Worm (Caenorhabditis elegans) whole organism, early embryonic: ENCODE data around the gene lpr-3.
A peak's percentile ranks its signal among the peaks of the same experiment; 100 is the strongest.

Source experiments
- B0310.2 ChIP-seq: sonication (generic microtip); optimal IDR thresholded peaks from 2 replicates; lab custom pipeline; 2016; ENCODE audit warnings: mild to moderate bottlenecking, missing genetic modification characterization, missing compliant biosample characterization
- F13C5.2 ChIP-seq: sonication (generic microtip); optimal IDR thresholded peaks from 2 replicates; lab custom pipeline; 2017; ENCODE audit warnings: mild to moderate bottlenecking, missing genetic modification characterization, inconsistent platforms, missing compliant biosample characterization
- aly-1 ChIP-seq: sonication (generic microtip); optimal IDR thresholded peaks from 2 replicates; lab custom pipeline; 2016; ENCODE audit warnings: missing genetic modification characterization, missing compliant biosample characterization
- ama-1 ChIP-seq: fragments of 150-350 bp; optimal IDR thresholded peaks from 2 replicates; lab custom pipeline; 2014
- ceh-13 ChIP-seq: fragments of 200-800 bp; sonication (Bioruptor generic); optimal IDR thresholded peaks from 2 replicates; lab custom pipeline; 2018; ENCODE audit warnings: mild to moderate bottlenecking, missing genetic modification characterization, missing compliant biosample characterization
- ceh-36 ChIP-seq: sonication (generic microtip); optimal IDR thresholded peaks from 2 replicates; lab custom pipeline; 2016; ENCODE audit warnings: missing genetic modification characterization, inconsistent platforms, missing compliant biosample characterization
- ets-7 ChIP-seq: sonication (generic microtip); optimal IDR thresholded peaks from 2 replicates; lab custom pipeline; 2016; ENCODE audit warnings: missing genotype, missing genetic modification characterization, missing compliant biosample characterization
- flt-1 ChIP-seq: fragments of 200-800 bp; sonication (Bioruptor generic); IDR thresholded peaks from 2 replicates; pipeline ENCODE4 v1.3.6; 2022; ENCODE audit warnings: missing genetic modification characterization, missing compliant biosample characterization
- hmbx-1 ChIP-seq: sonication (generic microtip); optimal IDR thresholded peaks from 2 replicates; lab custom pipeline; 2016; ENCODE audit warnings: mild to moderate bottlenecking, missing genetic modification characterization, missing compliant biosample characterization
- hmg-4 ChIP-seq: fragments of 200-800 bp; sonication (Bioruptor generic); optimal IDR thresholded peaks from 2 replicates; lab custom pipeline; 2018; ENCODE audit warnings: mild to moderate bottlenecking, missing genetic modification characterization, missing compliant biosample characterization
- hnd-1 ChIP-seq: sonication (generic microtip); optimal IDR thresholded peaks from 2 replicates; lab custom pipeline; 2016; ENCODE audit warnings: missing genetic modification characterization, missing compliant biosample characterization
- pes-1 ChIP-seq: fragments of 200-800 bp; sonication (Bioruptor generic); IDR thresholded peaks from 2 replicates; pipeline ENCODE4 v1.3.6; 2022; ENCODE audit warnings: missing genetic modification reagents, missing genetic modification characterization, missing compliant biosample characterization
- scrt-1 ChIP-seq: fragments of 200-800 bp; sonication (Bioruptor generic); IDR thresholded peaks from 2 replicates; pipeline ENCODE4 v1.3.6; 2022; ENCODE audit warnings: missing genetic modification characterization, missing compliant biosample characterization
- sea-1 ChIP-seq: fragments of 200-800 bp; sonication (Bioruptor generic); conservative IDR thresholded peaks from 2 replicates; pipeline ENCODE4 v1.3.6; 2022; ENCODE audit warnings: missing genetic modification characterization, missing compliant biosample characterization
- tbx-11 ChIP-seq: fragments of 200-800 bp; sonication (Bioruptor generic); IDR thresholded peaks from 2 replicates; pipeline ENCODE4 v1.3.6; 2022; ENCODE audit warnings: missing genetic modification characterization, missing compliant biosample characterization
- tbx-37 ChIP-seq: fragments of 200-800 bp; sonication (Bioruptor generic); conservative IDR thresholded peaks from 2 replicates; pipeline ENCODE4 v1.3.6; 2022; ENCODE audit warnings: missing genetic modification reagents, missing genetic modification characterization, missing compliant biosample characterization
- tra-4 ChIP-seq: sonication (generic microtip); optimal IDR thresholded peaks from 2 replicates; lab custom pipeline; 2017; ENCODE audit warnings: missing genetic modification characterization, missing compliant biosample characterization

lpr-3 gene

DNA sequence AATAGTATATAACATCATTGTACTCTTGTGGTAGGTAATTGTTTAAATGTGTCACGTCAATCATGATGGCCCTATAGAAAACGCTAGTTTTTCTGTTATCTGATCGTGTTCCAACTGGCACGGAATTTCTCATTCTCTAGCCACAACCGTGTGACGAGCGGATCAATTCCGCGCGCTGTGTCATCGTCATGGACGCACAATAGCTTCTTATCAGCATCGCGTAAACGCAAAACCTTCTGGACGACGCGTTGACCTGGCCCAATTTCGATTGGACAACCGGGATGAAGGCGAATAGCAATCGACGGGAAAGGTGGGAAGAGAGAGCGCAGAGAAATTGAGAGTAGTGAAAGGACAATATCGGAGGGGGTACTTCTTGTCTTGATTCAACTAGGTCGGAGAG is at the start of gene lpr-3:
TSS of gene lpr-3 (plus strand) at position 374 of the 400 bp plus-strand sequence.
- TF ChIP-seq hmbx-1: no peak
- peak; percentile 34 for TF ChIP-seq hmg-4 (GFP tag; lab: Kevin White, UChicago)
- no peak for TF ChIP-seq flt-1 (GFP tag; lab: Robert Waterston, UW)
- TF ChIP-seq aly-1 (tag; lab: Kevin White, UChicago): no peak
- TF ChIP-seq F13C5.2: no peak
- 0 out of 2 replicates have a peak, but pooled peaks have one; percentile 21 for TF ChIP-seq sea-1 (GFP tag; lab: Robert Waterston, UW)
- TF ChIP-seq tra-4 (tag; lab: Kevin White, UChicago): no peak
- TF ChIP-seq ceh-36 (tag; lab: Kevin White, UChicago): no peak
- no peak for TF ChIP-seq B0310.2

DNA sequence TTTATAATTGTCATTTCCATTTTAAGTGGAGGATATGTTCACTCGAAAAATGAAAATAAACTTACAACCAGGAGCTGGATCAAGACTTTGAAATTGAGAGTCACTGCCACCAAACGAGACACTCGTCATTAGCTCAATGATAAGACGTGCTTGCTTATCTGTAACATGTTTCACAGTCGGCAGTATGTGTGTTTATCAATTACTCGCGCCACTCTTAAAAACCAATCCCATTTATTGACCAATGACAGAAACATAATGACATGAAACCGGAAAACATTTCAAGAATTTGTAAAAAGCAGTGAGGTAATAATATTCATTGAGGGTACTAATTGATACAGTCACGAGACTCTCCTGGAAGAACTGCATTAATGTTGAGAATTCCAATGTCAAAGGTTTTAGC is 49.1 kb upstream of the lpr-3 start, which contains the start of gene del-5:
TSS of gene del-5 (minus strand) at position 130 of the 400 bp plus-strand sequence.
- no peak for TF ChIP-seq pes-1 (GFP tag; lab: Robert Waterston, UW)
- no peak for TF ChIP-seq ets-7 (tag; lab: Kevin White, UChicago)
- no peak for TF ChIP-seq hnd-1 (tag; lab: Kevin White, UChicago)
- no peak for TF ChIP-seq hmbx-1
- no peak for TF ChIP-seq F13C5.2
- TF ChIP-seq tbx-37: no peak
- TF ChIP-seq aly-1 (tag; lab: Kevin White, UChicago): no peak
- no peak for TF ChIP-seq ceh-13 (GFP tag; lab: Kevin White, UChicago)
- no peak for TF ChIP-seq ceh-36 (tag; lab: Kevin White, UChicago)
- TF ChIP-seq B0310.2: no peak

DNA sequence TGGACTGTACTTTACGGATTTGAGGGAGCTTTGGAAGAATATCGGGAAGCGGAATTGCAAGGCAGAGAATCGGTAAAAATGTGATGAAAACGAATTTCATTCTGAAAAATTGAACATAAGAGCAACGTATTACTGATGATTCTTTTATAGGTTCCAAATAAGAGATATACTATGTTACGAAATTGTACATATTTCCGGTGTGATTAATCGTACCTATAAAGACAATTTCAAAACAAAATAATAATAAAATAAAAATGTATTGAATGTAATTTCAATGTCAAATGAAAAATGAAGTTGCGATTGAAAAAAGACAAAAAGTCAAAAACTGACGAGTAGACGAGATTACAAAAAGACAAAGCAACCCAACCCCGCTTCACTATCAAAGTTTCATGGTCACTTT is 48.2 kb upstream of the lpr-3 start, which contains the start of gene ttr-31:
TSS of gene ttr-31 (minus strand) at position 101 of the 400 bp plus-strand sequence.
- no peak for TF ChIP-seq flt-1 (GFP tag; lab: Robert Waterston, UW)
- no peak for TF ChIP-seq ama-1 (lab: Kevin White, UChicago)
- TF ChIP-seq ceh-36 (tag; lab: Kevin White, UChicago): no peak
- no peak for TF ChIP-seq scrt-1 (GFP tag; lab: Robert Waterston, UW)
- no peak for TF ChIP-seq aly-1 (tag; lab: Kevin White, UChicago)
- no peak for TF ChIP-seq ceh-13 (GFP tag; lab: Kevin White, UChicago)
- no peak for TF ChIP-seq B0310.2
- TF ChIP-seq tbx-37: no peak
- TF ChIP-seq pes-1 (GFP tag; lab: Robert Waterston, UW): no peak
- TF ChIP-seq sea-1 (GFP tag; lab: Robert Waterston, UW): no peak
- no peak for TF ChIP-seq ets-7 (tag; lab: Kevin White, UChicago)
- TF ChIP-seq F13C5.2: no peak
- TF ChIP-seq tra-4 (tag; lab: Kevin White, UChicago): no peak
- no peak for TF ChIP-seq hmbx-1
- TF ChIP-seq hnd-1 (tag; lab: Kevin White, UChicago): no peak
- TF ChIP-seq tbx-11 (GFP tag; lab: Robert Waterston, UW): no peak
- TF ChIP-seq hmg-4 (GFP tag; lab: Kevin White, UChicago): no peak

DNA sequence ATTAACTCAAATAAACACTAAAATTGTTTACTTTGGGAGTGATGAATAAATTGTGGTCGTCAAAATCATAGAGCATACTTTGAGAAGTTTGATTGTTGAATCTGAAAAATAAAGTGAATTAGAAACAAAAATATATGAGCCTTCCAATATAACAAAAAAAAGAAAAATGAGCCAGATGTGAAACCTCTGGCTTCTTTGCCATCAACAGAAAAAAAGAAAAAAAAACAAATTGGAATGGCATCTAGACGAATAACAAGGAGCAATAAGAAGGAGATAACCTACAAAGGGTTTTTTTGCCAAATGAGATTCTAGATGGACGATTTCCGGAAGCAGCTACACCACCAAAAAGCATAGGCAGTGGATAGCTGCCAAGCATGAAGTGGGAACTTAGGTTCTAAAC is 46.6 kb upstream of the lpr-3 start, which contains the start of gene F58A3.4:
TSS of gene F58A3.4 (minus strand) at position 101 of the 400 bp plus-strand sequence.
- TF ChIP-seq sea-1 (GFP tag; lab: Robert Waterston, UW): no peak
- no peak for TF ChIP-seq B0310.2
- TF ChIP-seq F13C5.2: no peak
- no peak for TF ChIP-seq tbx-11 (GFP tag; lab: Robert Waterston, UW)
- no peak for TF ChIP-seq flt-1 (GFP tag; lab: Robert Waterston, UW)
- TF ChIP-seq hmbx-1: no peak
- no peak for TF ChIP-seq scrt-1 (GFP tag; lab: Robert Waterston, UW)
- TF ChIP-seq ceh-36 (tag; lab: Kevin White, UChicago): no peak
- TF ChIP-seq ceh-13 (GFP tag; lab: Kevin White, UChicago): no peak
- TF ChIP-seq ama-1 (lab: Kevin White, UChicago): no peak
- no peak for TF ChIP-seq pes-1 (GFP tag; lab: Robert Waterston, UW)
- TF ChIP-seq hnd-1 (tag; lab: Kevin White, UChicago): no peak
- TF ChIP-seq aly-1 (tag; lab: Kevin White, UChicago): no peak
- TF ChIP-seq ets-7 (tag; lab: Kevin White, UChicago): no peak
- TF ChIP-seq tbx-37: no peak
- no peak for TF ChIP-seq hmg-4 (GFP tag; lab: Kevin White, UChicago)
- no peak for TF ChIP-seq tra-4 (tag; lab: Kevin White, UChicago)

DNA sequence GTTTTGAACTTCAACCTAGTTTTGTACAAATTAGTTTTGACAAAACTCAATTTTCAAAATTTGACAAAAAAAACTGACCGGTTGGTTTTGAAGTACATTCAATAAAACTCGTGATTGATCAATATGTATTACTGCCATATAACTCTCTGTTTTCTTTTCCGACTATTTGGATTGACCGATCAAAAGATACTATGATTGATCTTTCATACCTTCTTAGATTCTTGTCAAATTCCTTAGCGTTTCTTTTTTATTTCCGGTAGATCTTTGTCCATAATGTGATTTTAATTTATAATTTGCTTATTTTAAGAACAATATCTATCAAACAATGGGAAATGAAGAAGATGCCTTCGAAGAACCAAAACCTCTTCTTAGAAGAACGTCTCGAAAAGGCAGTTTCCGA is 44.9 kb upstream of the lpr-3 start, which contains the start of gene F58A3.3:
TSS of gene F58A3.3 (plus strand) at position 301 of the 400 bp plus-strand sequence.
- TF ChIP-seq scrt-1 (GFP tag; lab: Robert Waterston, UW): no peak
- TF ChIP-seq ets-7 (tag; lab: Kevin White, UChicago): no peak
- TF ChIP-seq hmbx-1: no peak
- TF ChIP-seq ceh-13 (GFP tag; lab: Kevin White, UChicago): no peak
- TF ChIP-seq B0310.2: no peak
- TF ChIP-seq aly-1 (tag; lab: Kevin White, UChicago): no peak
- no peak for TF ChIP-seq pes-1 (GFP tag; lab: Robert Waterston, UW)
- TF ChIP-seq sea-1 (GFP tag; lab: Robert Waterston, UW): no peak
- no peak for TF ChIP-seq ceh-36 (tag; lab: Kevin White, UChicago)

DNA sequence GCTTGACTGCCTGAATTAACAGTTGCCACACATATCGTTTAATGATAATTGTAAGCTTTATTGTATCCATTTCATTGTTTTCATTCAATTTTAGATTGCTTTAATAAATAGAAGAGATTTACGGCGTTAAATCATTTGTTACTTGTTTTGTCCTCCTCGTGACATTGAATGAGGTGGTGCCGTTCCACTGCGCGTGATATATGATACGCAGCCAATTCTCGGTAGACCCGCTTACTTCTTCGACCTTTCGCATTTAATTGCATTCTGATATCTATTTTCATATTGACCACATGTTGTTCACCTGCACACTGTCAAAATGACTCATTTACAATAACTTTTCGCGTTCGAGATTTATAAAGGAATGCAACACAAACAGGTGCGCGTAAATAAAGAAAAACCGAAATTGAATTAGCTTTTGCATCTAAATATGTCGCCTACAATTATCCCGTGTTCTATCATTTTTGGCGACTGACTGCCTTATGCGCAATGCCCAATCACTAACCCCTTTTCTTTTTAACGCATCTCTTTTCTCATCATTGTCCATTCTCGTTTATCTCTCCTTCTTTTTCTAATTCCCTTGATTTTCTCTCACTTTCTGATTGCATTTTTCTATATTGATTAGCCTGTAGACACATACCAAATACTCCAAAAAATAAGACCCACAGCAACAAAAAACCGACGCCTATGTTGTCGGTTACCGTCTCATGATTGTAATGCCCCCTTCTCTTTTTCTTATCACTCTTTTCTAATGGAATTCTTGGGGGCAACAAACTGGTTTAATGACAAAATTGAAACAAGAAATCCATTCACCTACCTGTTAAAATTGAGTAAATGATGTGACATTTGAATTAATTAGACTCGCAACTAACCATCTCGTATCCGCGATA is 42.6 kb upstream of the lpr-3 start:
- TF ChIP-seq ama-1 (lab: Kevin White, UChicago): no peak
- no peak for TF ChIP-seq hmbx-1
- TF ChIP-seq sea-1 (GFP tag; lab: Robert Waterston, UW): no peak
- no peak for TF ChIP-seq ceh-13 (GFP tag; lab: Kevin White, UChicago)
- TF ChIP-seq ets-7 (tag; lab: Kevin White, UChicago): no peak
- TF ChIP-seq hmg-4 (GFP tag; lab: Kevin White, UChicago): no peak
- TF ChIP-seq tbx-37: no peak
- no peak for TF ChIP-seq hnd-1 (tag; lab: Kevin White, UChicago)
- TF ChIP-seq F13C5.2: no peak
- no peak for TF ChIP-seq flt-1 (GFP tag; lab: Robert Waterston, UW)
- no peak for TF ChIP-seq aly-1 (tag; lab: Kevin White, UChicago)
- TF ChIP-seq tbx-11 (GFP tag; lab: Robert Waterston, UW): no peak
- no peak for TF ChIP-seq pes-1 (GFP tag; lab: Robert Waterston, UW)
- TF ChIP-seq scrt-1 (GFP tag; lab: Robert Waterston, UW): no peak
- TF ChIP-seq B0310.2: no peak
- no peak for TF ChIP-seq tra-4 (tag; lab: Kevin White, UChicago)
- no peak for TF ChIP-seq ceh-36 (tag; lab: Kevin White, UChicago)
